Fruit fly (Drosophila melanogaster): Measurements from ENCODE around the gene Cpr92A.

The Cpr92A gene

DNA sequence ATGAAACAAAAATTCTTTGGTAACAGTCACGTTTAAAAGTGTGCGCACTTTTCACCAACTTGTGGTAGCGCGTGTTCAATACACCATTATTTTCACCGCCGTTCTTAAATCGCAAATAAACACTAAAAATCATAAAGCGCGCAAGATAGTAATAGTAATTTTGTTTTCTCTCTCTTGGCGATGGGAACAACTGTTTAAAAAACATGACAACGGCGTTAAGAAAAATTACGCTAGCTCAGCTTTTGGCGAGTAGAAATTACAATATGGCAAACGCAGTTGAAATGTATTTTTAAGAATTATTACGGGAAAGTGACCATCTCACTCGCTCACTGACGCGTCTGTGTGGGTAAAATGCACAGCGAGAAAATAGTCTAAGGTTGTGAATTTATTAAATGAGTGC, 29.1 kb downstream of the Cpr92A start:
- TF ChIP-seq CG8478 (optimal IDR thresholded peaks at IDR 0.05) (no peak), CTCF (optimal IDR thresholded peaks at IDR 0.05) (no peak)

DNA sequence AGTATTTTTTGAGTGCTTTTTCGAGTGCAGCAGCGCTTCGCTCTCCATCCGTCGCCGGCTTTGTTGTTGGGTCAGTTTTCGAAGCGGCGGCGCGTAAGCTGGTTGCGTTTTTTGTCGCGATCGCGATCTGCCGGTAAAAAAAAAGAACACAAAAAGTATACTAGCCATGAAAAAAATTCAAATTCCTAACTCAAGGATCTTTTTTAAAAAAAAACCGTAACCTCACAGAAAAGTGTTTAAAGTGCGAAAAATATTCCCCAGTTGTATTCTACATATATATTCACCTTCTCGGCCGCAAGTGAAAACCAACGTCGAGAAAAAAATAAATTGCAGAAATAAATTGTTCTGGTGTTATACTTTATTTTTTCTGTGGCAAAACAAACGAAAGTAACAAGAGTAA, 29.6 kb downstream of the Cpr92A start:
- TF ChIP-seq CG8478 (optimal IDR thresholded peaks at IDR 0.05): no peak
- TF ChIP-seq CTCF (optimal IDR thresholded peaks at IDR 0.05): no peak

dm6 chr3R:19568736-19569135, 30.0 kb downstream of the Cpr92A start:
- TF ChIP-seq CTCF (optimal IDR thresholded peaks at IDR 0.05) (no peak), CG8478 (optimal IDR thresholded peaks at IDR 0.05) (no peak)
